Worm (Caenorhabditis elegans) whole organism, late embryonic: ENCODE results near the gene Y73C8B.9.

Experiments
- C38D4.7 ChIP-seq: fragments of 200-800 bp; sonication (Bioruptor generic); optimal IDR thresholded peaks from 2 replicates; lab custom pipeline; 2018; ENCODE audit warnings: mild to moderate bottlenecking, missing genetic modification characterization, moderate library complexity, missing compliant biosample characterization
- F13H6.1 ChIP-seq: sonication (generic microtip); optimal IDR thresholded peaks from 2 replicates; lab custom pipeline; 2016; ENCODE audit warnings: missing genetic modification characterization, missing compliant biosample characterization
- T23F11.4 ChIP-seq: fragments of 200-800 bp; sonication (Bioruptor generic); optimal IDR thresholded peaks from 2 replicates; lab custom pipeline; 2018; ENCODE audit warnings: mild to moderate bottlenecking, missing genetic modification characterization, missing compliant biosample characterization
- Y22D7AL.16 ChIP-seq: sonication (generic microtip); optimal IDR thresholded peaks from 2 replicates; lab custom pipeline; 2016; ENCODE audit warnings: missing genetic modification characterization, missing compliant biosample characterization
- ama-1 ChIP-seq: fragments of 150-350 bp; optimal IDR thresholded peaks from 2 replicates; lab custom pipeline; 2014
- ceh-19 ChIP-seq: fragments of 200-800 bp; sonication (Bioruptor generic); optimal IDR thresholded peaks from 2 replicates; lab custom pipeline; 2018; ENCODE audit warnings: mild to moderate bottlenecking, missing genetic modification characterization, missing compliant biosample characterization
- ceh-2 ChIP-seq: sonication (generic microtip); optimal IDR thresholded peaks from 2 replicates; lab custom pipeline; 2016; ENCODE audit warnings: missing genotype, missing genetic modification characterization, missing compliant biosample characterization
- ceh-22 ChIP-seq: sonication (generic microtip); optimal IDR thresholded peaks from 2 replicates; lab custom pipeline; 2017; ENCODE audit warnings: missing biosample characterization, missing genetic modification characterization
- ceh-34 ChIP-seq: sonication (generic microtip); optimal IDR thresholded peaks from 2 replicates; lab custom pipeline; 2016; ENCODE audit warnings: mild to moderate bottlenecking, missing genetic modification characterization, missing compliant biosample characterization
- ceh-48 ChIP-seq: sonication (generic microtip); optimal IDR thresholded peaks from 2 replicates; lab custom pipeline; 2016; ENCODE audit warnings: missing genetic modification characterization, inconsistent platforms, missing compliant biosample characterization
- ceh-9 ChIP-seq: sonication (generic microtip); optimal IDR thresholded peaks from 2 replicates; lab custom pipeline; 2016; ENCODE audit warnings: mild to moderate bottlenecking, missing genetic modification characterization, inconsistent platforms, missing compliant biosample characterization
- che-1 ChIP-seq: sonication (generic microtip); optimal IDR thresholded peaks from 2 replicates; lab custom pipeline; 2016; ENCODE audit warnings: mild to moderate bottlenecking, missing genetic modification characterization, missing compliant biosample characterization
- dve-1 ChIP-seq: sonication (generic microtip); optimal IDR thresholded peaks from 2 replicates; lab custom pipeline; 2017; ENCODE audit warnings: antibody characterized with exemption, mild to moderate bottlenecking, missing genetic modification characterization, missing compliant biosample characterization
- elt-2 ChIP-seq: sonication (generic microtip); optimal IDR thresholded peaks from 2 replicates; lab custom pipeline; 2016; ENCODE audit warnings: missing genetic modification reagents, missing genetic modification characterization, missing compliant biosample characterization
- elt-4 ChIP-seq: sonication (generic microtip); optimal IDR thresholded peaks from 2 replicates; lab custom pipeline; 2016; ENCODE audit warnings: missing genetic modification characterization, missing compliant biosample characterization
- eyg-1 ChIP-seq: sonication (generic microtip); optimal IDR thresholded peaks from 2 replicates; lab custom pipeline; 2016; ENCODE audit warnings: missing genotype, missing genetic modification characterization, missing compliant biosample characterization
- fax-1 ChIP-seq: sonication (generic microtip); optimal IDR thresholded peaks from 2 replicates; lab custom pipeline; 2016; ENCODE audit warnings: missing genotype, missing genetic modification characterization, missing compliant biosample characterization
- fkh-10 ChIP-seq: fragments of 150-350 bp; optimal IDR thresholded peaks from 2 replicates; lab custom pipeline; 2014; ENCODE audit warnings: missing biosample characterization, missing genetic modification reagents, missing genetic modification characterization
- gmeb-2 ChIP-seq: sonication (generic microtip); optimal IDR thresholded peaks from 2 replicates; lab custom pipeline; 2016; ENCODE audit warnings: missing genetic modification characterization, inconsistent platforms, missing compliant biosample characterization
- hlh-13 ChIP-seq: fragments of 200-800 bp; sonication (Bioruptor generic); optimal IDR thresholded peaks from 2 replicates; lab custom pipeline; 2018; ENCODE audit warnings: mild to moderate bottlenecking, missing genetic modification characterization, missing compliant biosample characterization
- hlh-15 ChIP-seq: sonication (generic microtip); optimal IDR thresholded peaks from 2 replicates; lab custom pipeline; 2016; ENCODE audit warnings: missing genetic modification characterization, missing compliant biosample characterization
- hlh-6 ChIP-seq: sonication (generic microtip); optimal IDR thresholded peaks from 2 replicates; lab custom pipeline; 2016; ENCODE audit warnings: missing genotype, missing genetic modification characterization, missing compliant biosample characterization
- hlh-8 ChIP-seq: sonication (generic microtip); optimal IDR thresholded peaks from 2 replicates; lab custom pipeline; 2016; ENCODE audit warnings: missing genotype, missing genetic modification characterization, missing compliant biosample characterization
- lim-6 ChIP-seq: sonication (generic microtip); optimal IDR thresholded peaks from 2 replicates; lab custom pipeline; 2016; ENCODE audit warnings: missing genetic modification characterization, missing compliant biosample characterization
- lin-11 ChIP-seq: fragments of 200-800 bp; sonication (Bioruptor generic); optimal IDR thresholded peaks from 2 replicates; lab custom pipeline; 2018; ENCODE audit warnings: mild to moderate bottlenecking, missing genetic modification characterization, missing compliant biosample characterization
- madf-2 ChIP-seq: sonication (generic microtip); optimal IDR thresholded peaks from 2 replicates; lab custom pipeline; 2017; ENCODE audit warnings: missing genetic modification characterization, missing compliant biosample characterization
- nfya-1 ChIP-seq: sonication (generic microtip); optimal IDR thresholded peaks from 2 replicates; lab custom pipeline; 2017; ENCODE audit warnings: missing genetic modification characterization, mild to moderate bottlenecking, missing compliant biosample characterization, antibody characterized with exemption, moderate library complexity
- nhr-11 ChIP-seq: fragments of 150-350 bp; optimal IDR thresholded peaks from 2 replicates; lab custom pipeline; 2014; ENCODE audit warnings: missing biosample characterization, missing genetic modification characterization
- pag-3 ChIP-seq: sonication (generic microtip); optimal IDR thresholded peaks from 2 replicates; lab custom pipeline; 2016; ENCODE audit warnings: missing compliant biosample characterization, missing genetic modification characterization, borderline replicate concordance
- pax-1 ChIP-seq: fragments of 150-350 bp; optimal IDR thresholded peaks from 2 replicates; lab custom pipeline; 2014; ENCODE audit warnings: missing biosample characterization, missing genetic modification characterization
- pha-4 ChIP-seq: fragments of 150-350 bp; optimal IDR thresholded peaks from 2 replicates; lab custom pipeline; 2018; ENCODE audit warnings: missing biosample characterization, missing genetic modification reagents, missing genetic modification characterization
- pqm-1 ChIP-seq: sonication (generic microtip); optimal IDR thresholded peaks from 2 replicates; lab custom pipeline; 2016; ENCODE audit warnings: missing genetic modification characterization, missing compliant biosample characterization
- pros-1 ChIP-seq: fragments of 150-350 bp; optimal IDR thresholded peaks from 2 replicates; lab custom pipeline; 2014; ENCODE audit warnings: missing biosample characterization, missing genetic modification reagents, missing genetic modification characterization
- sox-2 ChIP-seq: fragments of 200-800 bp; sonication (Bioruptor generic); IDR thresholded peaks from 2 replicates; pipeline ENCODE4 v1.3.6; 2022; ENCODE audit warnings: missing genetic modification reagents, missing genetic modification characterization, missing compliant biosample characterization
- sox-4 ChIP-seq: sonication (generic microtip); optimal IDR thresholded peaks from 2 replicates; lab custom pipeline; 2017; ENCODE audit warnings: mild to moderate bottlenecking, missing genetic modification characterization, inconsistent platforms, missing compliant biosample characterization
- tbx-2 ChIP-seq: sonication (generic microtip); optimal IDR thresholded peaks from 2 replicates; lab custom pipeline; 2016; ENCODE audit warnings: missing genetic modification characterization, missing compliant biosample characterization
- tbx-7 ChIP-seq: sonication (generic microtip); optimal IDR thresholded peaks from 2 replicates; lab custom pipeline; 2016; ENCODE audit warnings: missing genotype, missing genetic modification characterization, missing compliant biosample characterization
- ttx-3 ChIP-seq: sonication (generic microtip); optimal IDR thresholded peaks from 2 replicates; lab custom pipeline; 2016; ENCODE audit warnings: missing genetic modification reagents, missing genetic modification characterization, missing compliant biosample characterization
- unc-3 ChIP-seq, 2 experiments: fragments of 200-800 bp in 1 of 2; sonication (Bioruptor generic) in 1 of 2; sonication (generic microtip) in 1 of 2; conservative IDR thresholded peaks in 1 of 2; optimal IDR thresholded peaks in 1 of 2; 2 replicates each; pipeline versions ENCODE4 v1.3.6 to Lab custom; 2016 to 2022; ENCODE audit warnings: missing compliant biosample characterization in 2 of 2, missing genetic modification characterization in 2 of 2, missing genetic modification reagents in 1 of 2
- zip-5 ChIP-seq: sonication (generic microtip); optimal IDR thresholded peaks from 2 replicates; lab custom pipeline; 2016; ENCODE audit warnings: missing genetic modification characterization, missing compliant biosample characterization
- ztf-16 ChIP-seq: sonication (generic microtip); optimal IDR thresholded peaks from 2 replicates; lab custom pipeline; 2017; ENCODE audit warnings: missing genetic modification characterization, missing compliant biosample characterization

Y73C8B.9 gene

ce11 chrV:3196832-3197329, 3.5 kb downstream of the Y73C8B.9 start, which contains the start of the genes Y73C8B.1 and Y73C8B.5:
Gene Y73C8B.1, minus strand, starts transcription at chrV:3196882.
Gene Y73C8B.5, plus strand, starts transcription at chrV:3197268.
- TF ChIP-seq lim-6: no peak
- no peak for TF ChIP-seq ceh-2 (tag; lab: Kevin White, UChicago)
- no peak for TF ChIP-seq hlh-6 (tag; lab: Kevin White, UChicago)
- no peak for TF ChIP-seq ceh-9
- TF ChIP-seq eyg-1 (tag; lab: Kevin White, UChicago): no peak
- no peak for TF ChIP-seq elt-4 (tag; lab: Kevin White, UChicago)
- no peak for TF ChIP-seq hlh-8 (tag; lab: Kevin White, UChicago)
- no peak for TF ChIP-seq ceh-34
- no peak for TF ChIP-seq pqm-1 (tag; lab: Kevin White, UChicago)

DNA sequence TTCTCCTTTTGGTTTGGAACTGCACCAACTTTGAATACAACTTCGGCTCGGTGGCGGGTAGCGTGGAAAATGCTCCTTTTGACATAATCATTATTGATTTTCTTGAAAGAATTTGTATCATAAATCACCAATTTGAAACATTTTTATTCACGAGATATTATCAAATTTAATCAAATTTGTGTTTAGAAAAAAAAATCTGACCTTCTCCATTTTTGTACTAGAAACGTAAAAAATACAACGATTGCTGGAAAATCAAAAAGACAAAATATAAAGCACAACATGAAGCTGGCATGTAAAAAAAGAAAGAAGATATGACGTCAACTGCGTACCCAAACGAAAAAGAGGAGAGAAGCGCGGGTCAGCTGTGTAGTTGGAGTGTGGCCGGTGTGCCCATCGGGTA, 7.0 kb downstream of the Y73C8B.9 start, which contains the start of gene K08D9.4:
Gene K08D9.4 (minus strand): TSS at position 101 of the 400 bp plus-strand sequence.
- no peak for TF ChIP-seq hlh-8 (tag; lab: Kevin White, UChicago)
- TF ChIP-seq fkh-10: no peak
- TF ChIP-seq ceh-48 (tag; lab: Kevin White, UChicago): no peak
- no peak for TF ChIP-seq ttx-3 (tag; lab: Kevin White, UChicago)
- no peak for TF ChIP-seq F13H6.1 (tag; lab: Kevin White, UChicago)
- TF ChIP-seq T23F11.4 (GFP tag; lab: Kevin White, UChicago): no peak
- TF ChIP-seq eyg-1 (tag; lab: Kevin White, UChicago): no peak
- no peak for TF ChIP-seq zip-5 (tag; lab: Kevin White, UChicago)
- TF ChIP-seq ceh-22 (tag; lab: Kevin White, UChicago): no peak
- no peak for TF ChIP-seq gmeb-2 (tag; lab: Kevin White, UChicago)
- TF ChIP-seq pag-3 (tag; lab: Kevin White, UChicago): no peak
- TF ChIP-seq ceh-9: no peak

DNA sequence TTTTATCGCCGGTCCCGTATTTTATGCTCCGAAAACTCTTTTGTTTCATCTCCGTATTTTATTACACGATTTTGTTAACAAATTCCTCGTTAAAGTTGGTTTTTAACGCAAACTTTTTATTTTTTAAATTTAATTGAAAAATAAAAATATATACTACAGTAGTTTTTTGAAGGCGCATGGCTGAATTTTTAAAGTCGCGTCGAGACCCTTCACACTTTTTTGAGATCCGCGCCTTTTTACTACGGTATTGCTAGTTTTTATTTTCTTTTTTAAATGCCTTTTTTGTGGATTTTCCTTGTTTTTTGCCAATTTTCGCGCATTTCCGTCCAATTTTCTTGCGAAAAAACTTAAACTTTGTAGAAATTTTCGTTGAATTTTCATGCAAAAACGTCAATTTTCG, 11.1 kb downstream of the Y73C8B.9 start:
- no peak for TF ChIP-seq ama-1 (lab: Kevin White, UChicago)
- no peak for TF ChIP-seq sox-4 (tag; lab: Kevin White, UChicago)
- no peak for TF ChIP-seq hlh-8 (tag; lab: Kevin White, UChicago)
- no peak for TF ChIP-seq hlh-6 (tag; lab: Kevin White, UChicago)
- TF ChIP-seq ceh-34: no peak
- no peak for TF ChIP-seq lin-11
- no peak for TF ChIP-seq madf-2
- TF ChIP-seq ceh-9: no peak
- no peak for TF ChIP-seq unc-3 (GFP tag; conservative IDR thresholded peaks at IDR 0.05; lab: Robert Waterston, UW)
- no peak for TF ChIP-seq unc-3 (tag; optimal IDR thresholded peaks at IDR 0.05; lab: Kevin White, UChicago)

- no peak for TF ChIP-seq tbx-7 (tag; lab: Kevin White, UChicago)
- TF ChIP-seq ztf-16 (tag; lab: Kevin White, UChicago): no peak
These were observed 15.6 kb downstream of the Y73C8B.9 start for ce11 chrV:3208940-3209339.

- no peak for TF ChIP-seq nhr-11 (tag; lab: Kevin White, UChicago)
These were observed 16.8 kb downstream of the Y73C8B.9 start, which contains the start of gene apx-1 for ce11 chrV:3210147-3210546. Gene apx-1, plus strand, starts transcription at chrV:3210196.

ce11 chrV:3218604-3219003, 25.2 kb downstream of the Y73C8B.9 start:
- TF ChIP-seq unc-3 (GFP tag; conservative IDR thresholded peaks at IDR 0.05; lab: Robert Waterston, UW) (no peak), unc-3 (tag; optimal IDR thresholded peaks at IDR 0.05; lab: Kevin White, UChicago) (no peak), elt-2 (tag; lab: Kevin White, UChicago) (peak; percentile 5), nhr-11 (tag; lab: Kevin White, UChicago) (no peak), T23F11.4 (GFP tag; lab: Kevin White, UChicago) (no peak), sox-2 (GFP tag; lab: Robert Waterston, UW) (no peak), hlh-15 (tag; lab: Kevin White, UChicago) (no peak), sox-4 (tag; lab: Kevin White, UChicago) (no peak), ama-1 (lab: Kevin White, UChicago) (no peak), ceh-19 (GFP tag; lab: Kevin White, UChicago) (no peak), pax-1 (tag; lab: Kevin White, UChicago) (no peak), che-1 (tag; lab: Kevin White, UChicago) (no peak), Y22D7AL.16 (tag; lab: Kevin White, UChicago) (no peak), lin-11 (no peak), pros-1 (tag; lab: Kevin White, UChicago) (no peak), tbx-2 (tag; lab: Kevin White, UChicago) (peak; percentile 77), pha-4 (tag; lab: Kevin White, UChicago) (no peak), hlh-13 (no peak), ceh-9 (no peak), nfya-1 (tag; lab: Kevin White, UChicago) (no peak), C38D4.7 (GFP tag; lab: Kevin White, UChicago) (peak; percentile 26), fax-1 (tag; lab: Kevin White, UChicago) (no peak), ztf-16 (tag; lab: Kevin White, UChicago) (no peak), eyg-1 (tag; lab: Kevin White, UChicago) (no peak), dve-1 (tag; lab: Kevin White, UChicago) (no peak)
